Fruit fly (Drosophila melanogaster) whole organism, embryonic: ENCODE data around the gene Cerk.

ENCODE experiments used
- Bdp1 ChIP-seq: fragments of 200-800 bp; sonication (Bioruptor generic); optimal IDR thresholded peaks from 3 replicates; lab custom pipeline; 2016; ENCODE audit warnings: missing biosample characterization, missing genetic modification characterization
- Blimp-1 ChIP-seq: fragments of 200-800 bp; sonication (Bioruptor generic); optimal IDR thresholded peaks from 3 replicates; lab custom pipeline; 2018; ENCODE audit warnings: missing biosample characterization, missing genetic modification characterization, mild to moderate bottlenecking, moderate library complexity, missing genetic modification reagents
- C15 ChIP-seq: fragments of 200-800 bp; sonication (Bioruptor generic); IDR thresholded peaks from 3 replicates; pipeline ENCODE4 v1.3.6; 2022; ENCODE audit warnings: missing biosample characterization, missing genetic modification characterization
- CG12219 ChIP-seq: fragments of 200-800 bp; sonication (Bioruptor generic); optimal IDR thresholded peaks from 3 replicates; lab custom pipeline; 2018; ENCODE audit warnings: missing biosample characterization, mild to moderate bottlenecking, missing genetic modification characterization
- CG15073 ChIP-seq: fragments of 200-800 bp; sonication (Bioruptor generic); optimal IDR thresholded peaks from 2 replicates; lab custom pipeline; 2016; ENCODE audit warnings: missing biosample characterization, missing genetic modification characterization
- CG1529 ChIP-seq: fragments of 200-800 bp; sonication (Bioruptor generic); optimal IDR thresholded peaks from 3 replicates; lab custom pipeline; 2018; ENCODE audit warnings: missing biosample characterization, missing genetic modification characterization
- CG15696 ChIP-seq: fragments of 200-800 bp; sonication (Bioruptor generic); optimal IDR thresholded peaks from 2 replicates; lab custom pipeline; 2019; ENCODE audit warnings: missing biosample characterization, mild to moderate bottlenecking, missing genetic modification characterization, moderate library complexity
- CG16779 ChIP-seq: fragments of 200-800 bp; sonication (Bioruptor generic); IDR thresholded peaks from 2 replicates; pipeline ENCODE4 v1.3.6; 2022; ENCODE audit warnings: missing biosample characterization, missing genetic modification characterization
- CG16863 ChIP-seq: fragments of 200-800 bp; sonication (Bioruptor generic); optimal IDR thresholded peaks from 3 replicates; lab custom pipeline; 2016; ENCODE audit warnings: missing biosample characterization, missing genetic modification characterization
- CG18619 ChIP-seq: fragments of 200-800 bp; sonication (Bioruptor generic); optimal IDR thresholded peaks from 3 replicates; lab custom pipeline; 2017; ENCODE audit warnings: missing biosample characterization, mild to moderate bottlenecking, missing genetic modification characterization
- CG2202 ChIP-seq: fragments of 200-800 bp; sonication (Bioruptor generic); optimal IDR thresholded peaks from 2 replicates; lab custom pipeline; 2018; ENCODE audit warnings: missing biosample characterization, mild to moderate bottlenecking, missing genetic modification characterization
- CG30020 ChIP-seq: fragments of 200-800 bp; optimal IDR thresholded peaks from 2 replicates; lab custom pipeline; 2019; ENCODE audit warnings: missing biosample characterization, mild to moderate bottlenecking, missing genetic modification characterization, moderate library complexity
- CG3995 ChIP-seq: fragments of 200-800 bp; sonication (Bioruptor generic); optimal IDR thresholded peaks from 3 replicates; lab custom pipeline; 2016; ENCODE audit warnings: missing biosample characterization, missing genetic modification characterization
- CG7357 ChIP-seq: fragments of 200-800 bp; sonication (Bioruptor generic); IDR thresholded peaks from 3 replicates; pipeline ENCODE4 v1.3.6; 2022; ENCODE audit warnings: missing biosample characterization, missing genetic modification characterization
- D19A ChIP-seq: fragments of 200-800 bp; optimal IDR thresholded peaks from 3 replicates; lab custom pipeline; 2019; ENCODE audit warnings: missing biosample characterization, mild to moderate bottlenecking, missing genetic modification characterization, moderate library complexity
- Dbx ChIP-seq: fragments of 200-800 bp; sonication (Bioruptor generic); IDR thresholded peaks from 3 replicates; pipeline ENCODE4 v1.3.6; 2022; ENCODE audit warnings: missing biosample characterization, missing genetic modification characterization
- Dek ChIP-seq: fragments of 200-800 bp; sonication (Bioruptor generic); optimal IDR thresholded peaks from 3 replicates; lab custom pipeline; 2019; ENCODE audit warnings: missing biosample characterization, mild to moderate bottlenecking, missing genetic modification characterization, moderate library complexity
- E2f1 ChIP-seq: fragments of 200-800 bp; sonication (Bioruptor generic); IDR thresholded peaks from 2 replicates; pipeline ENCODE4 v1.3.6; 2022; ENCODE audit warnings: missing biosample characterization, missing genetic modification characterization
- Ets97D ChIP-seq: fragments of 200-800 bp; sonication (Bioruptor generic); optimal IDR thresholded peaks from 3 replicates; lab custom pipeline; 2016; ENCODE audit warnings: missing biosample characterization, missing genetic modification characterization
- Hmr ChIP-seq: fragments of 200-800 bp; sonication (Bioruptor generic); optimal IDR thresholded peaks from 3 replicates; lab custom pipeline; 2017; ENCODE audit warnings: mild to moderate bottlenecking, missing biosample characterization, missing genetic modification reagents, missing genetic modification characterization
- Jarid2 ChIP-seq: fragments of 200-800 bp; sonication (Bioruptor generic); optimal IDR thresholded peaks from 3 replicates; lab custom pipeline; 2017; ENCODE audit warnings: mild to moderate bottlenecking, missing biosample characterization, missing genetic modification reagents, missing genetic modification characterization
- Meics ChIP-seq: fragments of 200-800 bp; sonication (Bioruptor generic); optimal IDR thresholded peaks from 2 replicates; lab custom pipeline; 2017; ENCODE audit warnings: missing biosample characterization, mild to moderate bottlenecking, missing genetic modification characterization
- NC2β ChIP-seq: fragments of 200-800 bp; sonication (Bioruptor generic); optimal IDR thresholded peaks from 2 replicates; lab custom pipeline; 2016; ENCODE audit warnings: missing biosample characterization, missing genetic modification characterization
- NK7.1 ChIP-seq: fragments of 200-800 bp; sonication (Bioruptor generic); optimal IDR thresholded peaks from 3 replicates; lab custom pipeline; 2016; ENCODE audit warnings: missing biosample characterization, missing genetic modification characterization
- Nf-YC ChIP-seq: fragments of 200-800 bp; optimal IDR thresholded peaks from 3 replicates; lab custom pipeline; 2019; ENCODE audit warnings: missing biosample characterization, mild to moderate bottlenecking, missing genetic modification characterization, moderate library complexity
- Oli ChIP-seq: fragments of 200-800 bp; sonication (Bioruptor generic); optimal IDR thresholded peaks from 2 replicates; lab custom pipeline; 2018; ENCODE audit warnings: missing biosample characterization, mild to moderate bottlenecking, missing genetic modification characterization, moderate library complexity
- Ravus ChIP-seq: fragments of 200-800 bp; sonication (Bioruptor generic); IDR thresholded peaks from 2 replicates; pipeline ENCODE4 v1.3.6; 2022; ENCODE audit warnings: missing biosample characterization, missing genetic modification characterization
- Rx ChIP-seq: fragments of 200-800 bp; sonication (Bioruptor generic); IDR thresholded peaks from 2 replicates; pipeline ENCODE4 v1.3.6; 2022; ENCODE audit warnings: missing biosample characterization, missing genetic modification characterization
- Sry-β ChIP-seq: fragments of 200-800 bp; sonication (Bioruptor generic); optimal IDR thresholded peaks from 2 replicates; lab custom pipeline; 2018; ENCODE audit warnings: missing biosample characterization, mild to moderate bottlenecking, missing genetic modification characterization, moderate library complexity
- Tbp ChIP-seq: fragments of >200 bp; optimal IDR thresholded peaks from 2 replicates; lab custom pipeline; 2018; ENCODE audit warnings: missing biosample characterization, missing genetic modification characterization
- Vsx1 ChIP-seq: fragments of 200-800 bp; sonication (Bioruptor generic); optimal IDR thresholded peaks from 2 replicates; lab custom pipeline; 2017; ENCODE audit warnings: missing biosample characterization, mild to moderate bottlenecking, missing genetic modification characterization, missing genetic modification reagents
- YL-1 ChIP-seq: fragments of 200-800 bp; sonication (Bioruptor generic); optimal IDR thresholded peaks from 3 replicates; lab custom pipeline; 2017; ENCODE audit warnings: missing biosample characterization, mild to moderate bottlenecking, missing genetic modification characterization
- bcd ChIP-seq: fragments of 200-800 bp; sonication (Bioruptor generic); optimal IDR thresholded peaks from 2 replicates; lab custom pipeline; 2017; ENCODE audit warnings: missing biosample characterization, mild to moderate bottlenecking, missing genetic modification characterization
- cato ChIP-seq: fragments of 200-800 bp; sonication (Bioruptor generic); optimal IDR thresholded peaks from 2 replicates; lab custom pipeline; 2016; ENCODE audit warnings: missing biosample characterization, missing genetic modification characterization, borderline replicate concordance
- dmrt11E ChIP-seq: fragments of 200-800 bp; sonication (Bioruptor generic); optimal IDR thresholded peaks from 3 replicates; lab custom pipeline; 2018; ENCODE audit warnings: missing biosample characterization, mild to moderate bottlenecking, missing genetic modification characterization, moderate library complexity
- emc ChIP-seq: fragments of 200-800 bp; sonication (Bioruptor generic); optimal IDR thresholded peaks from 2 replicates; lab custom pipeline; 2016; ENCODE audit warnings: missing biosample characterization, missing genetic modification characterization
- ems ChIP-seq: fragments of 200-800 bp; sonication (Bioruptor generic); optimal IDR thresholded peaks from 3 replicates; lab custom pipeline; 2016; ENCODE audit warnings: missing biosample characterization, missing genetic modification characterization
- gce ChIP-seq: fragments of 200-800 bp; sonication (Bioruptor generic); IDR thresholded peaks from 3 replicates; pipeline ENCODE4 v1.3.6; 2022; ENCODE audit warnings: missing biosample characterization, missing genetic modification characterization
- gem ChIP-seq: fragments of 200-800 bp; sonication (Bioruptor generic); optimal IDR thresholded peaks from 2 replicates; lab custom pipeline; 2019; ENCODE audit warnings: missing biosample characterization, mild to moderate bottlenecking, missing genetic modification characterization, moderate library complexity
- insv ChIP-seq, 2 experiments: fragments of 200-800 bp; sonication (Bioruptor generic); optimal IDR thresholded peaks; 3 replicates each; lab custom pipeline; 2016 to 2018; ENCODE audit warnings: missing biosample characterization in 2 of 2, missing genetic modification characterization in 2 of 2
- klu ChIP-seq: fragments of 200-800 bp; sonication (Bioruptor generic); IDR thresholded peaks from 2 replicates; pipeline ENCODE4 v1.3.6; 2022; ENCODE audit warnings: missing biosample characterization, missing genetic modification characterization
- lmd ChIP-seq: fragments of 200-800 bp; sonication (Bioruptor generic); IDR thresholded peaks from 2 replicates; pipeline ENCODE4 v1.3.6; 2022; ENCODE audit warnings: missing biosample characterization, missing genetic modification characterization
- mld ChIP-seq: fragments of 200-800 bp; sonication (Bioruptor generic); IDR thresholded peaks from 3 replicates; pipeline ENCODE4 v1.3.6; 2022; ENCODE audit warnings: missing biosample characterization, missing genetic modification characterization; ENCODE audit not compliant: partially characterized antibody
- oc ChIP-seq: fragments of 200-800 bp; sonication (Bioruptor generic); optimal IDR thresholded peaks from 2 replicates; lab custom pipeline; 2018; ENCODE audit warnings: missing biosample characterization, mild to moderate bottlenecking, missing genetic modification characterization, moderate library complexity
- odd ChIP-seq: fragments of 200-800 bp; sonication (Bioruptor generic); optimal IDR thresholded peaks from 2 replicates; lab custom pipeline; 2017; ENCODE audit warnings: missing biosample characterization, mild to moderate bottlenecking, missing genetic modification characterization
- onecut ChIP-seq: fragments of 200-800 bp; sonication (Bioruptor generic); IDR thresholded peaks from 2 replicates; pipeline ENCODE4 v1.3.6; 2022; ENCODE audit warnings: missing biosample characterization, missing genetic modification characterization
- p53 ChIP-seq: fragments of 200-800 bp; sonication (Bioruptor generic); optimal IDR thresholded peaks from 2 replicates; lab custom pipeline; 2016; ENCODE audit warnings: missing biosample characterization, missing genetic modification characterization
- ro ChIP-seq: fragments of 200-800 bp; sonication (Bioruptor generic); IDR thresholded peaks from 2 replicates; pipeline ENCODE4 v1.3.6; 2022; ENCODE audit warnings: missing biosample characterization, missing genetic modification characterization
- salm ChIP-seq: fragments of 200-800 bp; sonication (Bioruptor generic); optimal IDR thresholded peaks from 2 replicates; lab custom pipeline; 2018; ENCODE audit warnings: missing biosample characterization, mild to moderate bottlenecking, missing genetic modification characterization
- sr ChIP-seq: fragments of 200-800 bp; sonication (Bioruptor generic); IDR thresholded peaks from 3 replicates; pipeline ENCODE4 v1.3.6; 2022; ENCODE audit warnings: missing biosample characterization, missing genetic modification characterization
- tx ChIP-seq: fragments of 200-800 bp; sonication (Bioruptor generic); optimal IDR thresholded peaks from 2 replicates; lab custom pipeline; 2016; ENCODE audit warnings: missing biosample characterization, missing genetic modification characterization
- wek ChIP-seq: fragments of 200-800 bp; sonication (Bioruptor generic); optimal IDR thresholded peaks from 3 replicates; lab custom pipeline; 2018; ENCODE audit warnings: missing biosample characterization, mild to moderate bottlenecking, missing genetic modification characterization, moderate library complexity

The Cerk gene

DNA sequence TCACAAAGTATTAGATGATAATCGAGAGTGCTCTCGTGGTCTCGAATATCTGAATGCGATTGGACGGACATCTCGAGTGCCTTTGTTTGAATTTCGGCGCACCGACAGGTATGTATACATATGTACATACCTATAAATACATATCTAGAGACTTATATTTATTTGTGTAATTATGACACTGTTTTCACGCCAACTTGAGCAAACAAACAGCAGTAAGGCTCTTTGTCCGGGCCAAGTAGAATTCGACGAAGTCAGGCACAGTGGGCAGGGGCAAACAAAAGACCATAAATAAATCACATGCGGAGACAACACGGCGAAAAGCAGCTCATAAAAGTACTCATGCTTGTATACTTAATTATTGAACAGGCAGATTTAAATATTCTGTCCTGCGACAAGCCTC is 47.4 kb downstream of the Cerk start (continued):
- TF ChIP-seq C15 (GFP tag; lab: Robert Waterston, UW) = no peak
- TF ChIP-seq odd (GFP tag; lab: Kevin White, UChicago) = peak; percentile 49
- TF ChIP-seq E2f1 (GFP tag; lab: Robert Waterston, UW) = no peak
- no peak for TF ChIP-seq Dbx (GFP tag; lab: Robert Waterston, UW)
- TF ChIP-seq CG18619 (GFP tag; lab: Kevin White, UChicago) = no peak
- no peak for TF ChIP-seq ro
- peak; percentile 22 for TF ChIP-seq CG2202 (tag; lab: Kevin White, UChicago)
- TF ChIP-seq ems (GFP tag; lab: Kevin White, UChicago) = no peak
- TF ChIP-seq oc (tag; lab: Kevin White, UChicago) = no peak
- TF ChIP-seq Tbp (GFP tag; lab: Kevin White, UChicago) = no peak
- TF ChIP-seq wek (GFP tag; lab: Kevin White, UChicago) = peak; percentile 39
- no peak for TF ChIP-seq mld (GFP tag; lab: Robert Waterston, UW)
- no peak for TF ChIP-seq tx (GFP tag; lab: Kevin White, UChicago)
- TF ChIP-seq CG30020 (tag; lab: Kevin White, UChicago) = no peak
- TF ChIP-seq gem (tag; lab: Kevin White, UChicago) = peak; percentile 8
- TF ChIP-seq Dek = no peak
- no peak for TF ChIP-seq klu
- peak; percentile 37 for TF ChIP-seq dmrt11E
- no peak for TF ChIP-seq Oli (tag; lab: Kevin White, UChicago)
- TF ChIP-seq cato (GFP tag; lab: Kevin White, UChicago) = no peak
- peak; percentile 24 for TF ChIP-seq Vsx1 (GFP tag; lab: Kevin White, UChicago)
- no peak for TF ChIP-seq NC2β (GFP tag; lab: Kevin White, UChicago)
- TF ChIP-seq onecut (GFP tag; lab: Robert Waterston, UW) = peak; percentile 28; the same call in 1 of the 2 replicates
- TF ChIP-seq Rx (GFP tag; lab: Robert Waterston, UW) = no peak
- no peak for TF ChIP-seq p53 (GFP tag; lab: Kevin White, UChicago)
- TF ChIP-seq gce (GFP tag; lab: Robert Waterston, UW) = no peak
- TF ChIP-seq Meics = peak; percentile 5
- TF ChIP-seq emc (GFP tag; lab: Kevin White, UChicago) = no peak
- TF ChIP-seq CG15073 = no peak
- no peak for TF ChIP-seq NK7.1 (GFP tag; lab: Kevin White, UChicago)
- no peak for TF ChIP-seq CG7357 (GFP tag; lab: Robert Waterston, UW)
- no peak for TF ChIP-seq Ets97D
- TF ChIP-seq CG12219 (GFP tag; lab: Kevin White, UChicago) = peak; percentile 10
- TF ChIP-seq CG16863 = no peak
- no peak for TF ChIP-seq Jarid2 (GFP tag; lab: Kevin White, UChicago)
- TF ChIP-seq Hmr (GFP tag; lab: Kevin White, UChicago) = peak; percentile 23
- TF ChIP-seq YL-1 (GFP tag; lab: Kevin White, UChicago) = no peak
- no peak for TF ChIP-seq D19A (tag; lab: Kevin White, UChicago)
- no peak for TF ChIP-seq Ravus
- TF ChIP-seq CG16779 (GFP tag; lab: Robert Waterston, UW) = no peak
- TF ChIP-seq bcd (GFP tag; lab: Kevin White, UChicago) = no peak
- no peak for TF ChIP-seq lmd
- no peak for TF ChIP-seq salm (tag; lab: Kevin White, UChicago)
- no peak for TF ChIP-seq sr
- TF ChIP-seq insv (GFP tag; optimal IDR thresholded peaks at IDR 0.05; lab: Kevin White, UChicago) = no peak
- peak; percentile 19 for TF ChIP-seq Blimp-1 (GFP tag; lab: Kevin White, UChicago)
- no peak for TF ChIP-seq CG3995 (GFP tag; lab: Kevin White, UChicago)
- no peak for TF ChIP-seq Sry-β (GFP tag; lab: Kevin White, UChicago)
- peak; percentile 75 for TF ChIP-seq CG15696
- no peak for TF ChIP-seq Nf-YC (tag; lab: Kevin White, UChicago)
- no peak for TF ChIP-seq Bdp1
- TF ChIP-seq CG1529 (GFP tag; lab: Kevin White, UChicago) = no peak
